Fruit fly (Drosophila melanogaster) whole organism, embryonic: Measurements from ENCODE around the gene Pep.

Experiments used
- Abd-B ChIP-seq: fragments of 200-800 bp; sonication (Bioruptor generic); optimal IDR thresholded peaks from 2 replicates; lab custom pipeline; 2018; ENCODE audit warnings: missing biosample characterization, mild to moderate bottlenecking, missing genetic modification characterization, moderate library complexity
- Bteb2 ChIP-seq: fragments of 200-800 bp; sonication (Bioruptor generic); optimal IDR thresholded peaks from 2 replicates; lab custom pipeline; 2016; ENCODE audit warnings: missing biosample characterization, missing genetic modification characterization
- CG10462 ChIP-seq: fragments of 200-800 bp; sonication (Bioruptor generic); optimal IDR thresholded peaks from 2 replicates; lab custom pipeline; 2016; ENCODE audit warnings: missing biosample characterization, missing genetic modification characterization
- CG10979 ChIP-seq: fragments of 200-800 bp; sonication (Bioruptor generic); optimal IDR thresholded peaks from 2 replicates; lab custom pipeline; 2018; ENCODE audit warnings: missing biosample characterization, mild to moderate bottlenecking, missing genetic modification characterization, moderate library complexity
- CG12071 ChIP-seq: fragments of 200-800 bp; sonication (Bioruptor generic); optimal IDR thresholded peaks from 3 replicates; lab custom pipeline; 2018; ENCODE audit warnings: missing biosample characterization, mild to moderate bottlenecking, missing genetic modification characterization
- CG12219 ChIP-seq: fragments of 200-800 bp; sonication (Bioruptor generic); optimal IDR thresholded peaks from 3 replicates; lab custom pipeline; 2018; ENCODE audit warnings: missing biosample characterization, mild to moderate bottlenecking, missing genetic modification characterization
- CG15269 ChIP-seq: fragments of 200-800 bp; sonication (Bioruptor generic); optimal IDR thresholded peaks from 2 replicates; lab custom pipeline; 2018; ENCODE audit warnings: missing biosample characterization, mild to moderate bottlenecking, missing genetic modification characterization, moderate library complexity
- CG17361 ChIP-seq: fragments of 200-800 bp; sonication (Bioruptor generic); IDR thresholded peaks from 3 replicates; pipeline ENCODE4 v1.3.6; 2022; ENCODE audit warnings: missing biosample characterization, missing genetic modification characterization
- CG17829 ChIP-seq: fragments of 200-800 bp; optimal IDR thresholded peaks from 2 replicates; lab custom pipeline; 2019; ENCODE audit warnings: missing biosample characterization, mild to moderate bottlenecking, missing genetic modification characterization, moderate library complexity
- CG18619 ChIP-seq: fragments of 200-800 bp; sonication (Bioruptor generic); optimal IDR thresholded peaks from 3 replicates; lab custom pipeline; 2017; ENCODE audit warnings: missing biosample characterization, mild to moderate bottlenecking, missing genetic modification characterization
- CG2120 ChIP-seq: fragments of 200-800 bp; sonication (Bioruptor generic); optimal IDR thresholded peaks from 3 replicates; lab custom pipeline; 2016; ENCODE audit warnings: missing biosample characterization, missing genetic modification characterization
- CG31224 ChIP-seq: fragments of 200-800 bp; sonication (Bioruptor generic); IDR thresholded peaks from 2 replicates; pipeline ENCODE4 v1.3.6; 2022; ENCODE audit warnings: missing biosample characterization, missing genetic modification characterization
- CG33213 ChIP-seq: fragments of 200-800 bp; sonication (Bioruptor generic); optimal IDR thresholded peaks from 3 replicates; lab custom pipeline; 2016; ENCODE audit warnings: missing biosample characterization, missing genetic modification characterization
- CG34376 ChIP-seq: fragments of 200-800 bp; sonication (Bioruptor generic); optimal IDR thresholded peaks from 2 replicates; lab custom pipeline; 2018; ENCODE audit warnings: missing biosample characterization, mild to moderate bottlenecking, missing genetic modification characterization
- CG3847 ChIP-seq: fragments of 200-800 bp; sonication (Bioruptor generic); IDR thresholded peaks from 2 replicates; pipeline ENCODE4 v1.3.6; 2022; ENCODE audit warnings: missing biosample characterization, missing genetic modification characterization
- CG4360 ChIP-seq: fragments of 200-800 bp; sonication (Bioruptor generic); IDR thresholded peaks from 2 replicates; pipeline ENCODE4 v1.3.6; 2022; ENCODE audit warnings: missing biosample characterization, missing genetic modification characterization
- CG4854 ChIP-seq: fragments of 200-800 bp; sonication (Bioruptor generic); optimal IDR thresholded peaks from 2 replicates; lab custom pipeline; 2016; ENCODE audit warnings: missing biosample characterization, missing genetic modification characterization, inconsistent platforms
- CG6813 ChIP-seq: fragments of 200-800 bp; sonication (Bioruptor generic); optimal IDR thresholded peaks from 2 replicates; lab custom pipeline; 2017; ENCODE audit warnings: missing biosample characterization, missing genetic modification characterization, mild to moderate bottlenecking, moderate library complexity, missing genetic modification reagents
- CG8388 ChIP-seq: fragments of 200-800 bp; sonication (Bioruptor generic); optimal IDR thresholded peaks from 2 replicates; lab custom pipeline; 2019; ENCODE audit warnings: missing biosample characterization, mild to moderate bottlenecking, missing genetic modification characterization, moderate library complexity
- CG9876 ChIP-seq: fragments of 200-800 bp; sonication (Bioruptor generic); optimal IDR thresholded peaks from 2 replicates; lab custom pipeline; 2016; ENCODE audit warnings: missing biosample characterization, missing genetic modification characterization
- CrebB ChIP-seq: fragments of 200-800 bp; sonication (Bioruptor generic); optimal IDR thresholded peaks from 3 replicates; lab custom pipeline; 2018; ENCODE audit warnings: missing biosample characterization, mild to moderate bottlenecking, missing genetic modification characterization
- ERR ChIP-seq: fragments of 200-800 bp; sonication (Bioruptor generic); optimal IDR thresholded peaks from 2 replicates; lab custom pipeline; 2016; ENCODE audit warnings: missing biosample characterization, missing genetic modification characterization
- Ets97D ChIP-seq: fragments of 200-800 bp; sonication (Bioruptor generic); optimal IDR thresholded peaks from 3 replicates; lab custom pipeline; 2016; ENCODE audit warnings: missing biosample characterization, missing genetic modification characterization
- Hey ChIP-seq: fragments of 200-800 bp; sonication (Bioruptor generic); optimal IDR thresholded peaks from 3 replicates; lab custom pipeline; 2018; ENCODE audit warnings: missing biosample characterization, mild to moderate bottlenecking, missing genetic modification characterization
- Neu2 ChIP-seq: fragments of 200-800 bp; sonication (Bioruptor generic); optimal IDR thresholded peaks from 3 replicates; lab custom pipeline; 2016; ENCODE audit warnings: missing biosample characterization, missing genetic modification characterization, borderline replicate concordance
- Nf-YC ChIP-seq: fragments of 200-800 bp; optimal IDR thresholded peaks from 3 replicates; lab custom pipeline; 2019; ENCODE audit warnings: missing biosample characterization, mild to moderate bottlenecking, missing genetic modification characterization, moderate library complexity
- Sry-β ChIP-seq: fragments of 200-800 bp; sonication (Bioruptor generic); optimal IDR thresholded peaks from 2 replicates; lab custom pipeline; 2018; ENCODE audit warnings: missing biosample characterization, mild to moderate bottlenecking, missing genetic modification characterization, moderate library complexity
- Usf ChIP-seq: fragments of 200-800 bp; sonication (Bioruptor generic); optimal IDR thresholded peaks from 2 replicates; lab custom pipeline; 2017; ENCODE audit warnings: missing genotype, missing biosample characterization, missing genetic modification characterization
- Xrp1 ChIP-seq: fragments of 200-800 bp; sonication (Bioruptor generic); IDR thresholded peaks from 2 replicates; pipeline ENCODE4 v1.3.6; 2022; ENCODE audit warnings: missing biosample characterization, missing genetic modification characterization
- bbx ChIP-seq: fragments of 200-800 bp; sonication (Bioruptor generic); IDR thresholded peaks from 2 replicates; pipeline ENCODE4 v1.3.6; 2022; ENCODE audit warnings: missing biosample characterization, missing genetic modification characterization; ENCODE audit not compliant: partially characterized antibody
- bigmax ChIP-seq: fragments of 200-800 bp; sonication (Bioruptor generic); optimal IDR thresholded peaks from 2 replicates; lab custom pipeline; 2018; ENCODE audit warnings: missing biosample characterization, mild to moderate bottlenecking, missing genetic modification characterization
- bowl ChIP-seq: fragments of 200-800 bp; sonication (Bioruptor generic); IDR thresholded peaks from 2 replicates; pipeline ENCODE4 v1.3.6; 2022; ENCODE audit warnings: missing biosample characterization, missing genetic modification characterization
- cg ChIP-seq: fragments of 200-800 bp; sonication (Bioruptor generic); optimal IDR thresholded peaks from 3 replicates; lab custom pipeline; 2019; ENCODE audit warnings: missing biosample characterization, mild to moderate bottlenecking, missing genetic modification characterization, moderate library complexity
- dmrt11E ChIP-seq: fragments of 200-800 bp; sonication (Bioruptor generic); optimal IDR thresholded peaks from 3 replicates; lab custom pipeline; 2018; ENCODE audit warnings: missing biosample characterization, mild to moderate bottlenecking, missing genetic modification characterization, moderate library complexity
- gfzf ChIP-seq: fragments of 200-800 bp; sonication (Bioruptor generic); optimal IDR thresholded peaks from 2 replicates; lab custom pipeline; 2016; ENCODE audit warnings: missing biosample characterization, mild to moderate bottlenecking, missing genetic modification characterization, moderate library complexity
- gsb ChIP-seq: fragments of 200-800 bp; sonication (Bioruptor generic); IDR thresholded peaks from 2 replicates; pipeline ENCODE4 v1.3.6; 2022; ENCODE audit warnings: missing biosample characterization, missing genetic modification characterization
- h ChIP-seq: fragments of >200 bp; optimal IDR thresholded peaks from 2 replicates; lab custom pipeline; 2017
- jumu ChIP-seq: fragments of 200-800 bp; sonication (Bioruptor generic); optimal IDR thresholded peaks from 3 replicates; lab custom pipeline; 2016; ENCODE audit warnings: missing biosample characterization, missing genetic modification characterization
- knrl ChIP-seq: fragments of 200-800 bp; sonication (Bioruptor generic); IDR thresholded peaks from 3 replicates; pipeline ENCODE4 v1.3.6; 2022; ENCODE audit warnings: missing biosample characterization, missing genetic modification characterization; ENCODE audit not compliant: partially characterized antibody
- maf-S ChIP-seq: fragments of 200-800 bp; sonication (Bioruptor generic); optimal IDR thresholded peaks from 2 replicates; lab custom pipeline; 2016; ENCODE audit warnings: missing biosample characterization, missing genetic modification characterization
- prd ChIP-seq, 3 experiments: fragments of >200 bp in 2 of 3; fragments of 200-800 bp in 1 of 3; sonication (Bioruptor generic) in 1 of 3; optimal IDR thresholded peaks in 2 of 3; IDR thresholded peaks in 1 of 3; 2 replicates in 2 of 3; 3 replicates in 1 of 3; pipeline versions ENCODE4 v1.3.6 to Lab custom; 2017 to 2022; ENCODE audit warnings: missing biosample characterization in 1 of 3, missing genetic modification characterization in 1 of 3
- ro ChIP-seq: fragments of 200-800 bp; sonication (Bioruptor generic); IDR thresholded peaks from 2 replicates; pipeline ENCODE4 v1.3.6; 2022; ENCODE audit warnings: missing biosample characterization, missing genetic modification characterization
- run ChIP-seq: fragments of 200-800 bp; sonication (Bioruptor generic); optimal IDR thresholded peaks from 3 replicates; lab custom pipeline; 2018; ENCODE audit warnings: missing biosample characterization, mild to moderate bottlenecking, missing genetic modification characterization
- sens ChIP-seq: fragments of 200-800 bp; sonication (Bioruptor generic); peaks from one replicate; lab custom pipeline; 2016; ENCODE audit warnings: missing biosample characterization, missing genetic modification characterization
- so ChIP-seq: fragments of 200-800 bp; sonication (Bioruptor generic); IDR thresholded peaks from 3 replicates; pipeline ENCODE4 v1.3.6; 2022; ENCODE audit warnings: missing biosample characterization, missing genetic modification characterization
- sug ChIP-seq: fragments of 200-800 bp; optimal IDR thresholded peaks from 2 replicates; lab custom pipeline; 2019; ENCODE audit warnings: missing biosample characterization, mild to moderate bottlenecking, missing genetic modification characterization, moderate library complexity
- wor ChIP-seq: fragments of 200-800 bp; sonication (Bioruptor generic); IDR thresholded peaks from 2 replicates; pipeline ENCODE4 v1.3.6; 2022; ENCODE audit warnings: missing biosample characterization, missing genetic modification characterization
- yki ChIP-seq: fragments of >200 bp; optimal IDR thresholded peaks from 3 replicates; lab custom pipeline; 2018
- zfh1 ChIP-seq: fragments of 200-800 bp; sonication (Bioruptor generic); IDR thresholded peaks from 3 replicates; pipeline ENCODE4 v1.3.6; 2022; ENCODE audit warnings: missing biosample characterization, missing genetic modification characterization

Pep gene

dm6 chr3L:17658423-17659267 is 13.8 kb upstream of the Pep start (continued):
- TF ChIP-seq jumu (GFP tag; lab: Kevin White, UChicago) (peak; percentile 86), CG10979 (tag; lab: Kevin White, UChicago) (peak; percentile 59), h (no peak), Abd-B (GFP tag; lab: Kevin White, UChicago) (peak; percentile 71), gfzf (no peak), CG17829 (peak; percentile 76), cg (GFP tag; lab: Kevin White, UChicago) (no peak), bbx (GFP tag; lab: Robert Waterston, UW) (peak; percentile 41; the same call in 1 of the 2 replicates), gsb (GFP tag; lab: Robert Waterston, UW) (peak; percentile 89), CG9876 (GFP tag; lab: Kevin White, UChicago) (peak; percentile 90), CG34376 (peak; percentile 79), CG4854 (GFP tag; lab: Kevin White, UChicago) (peak; percentile 75), CG31224 (peak; percentile 91), CG33213 (GFP tag; lab: Kevin White, UChicago) (peak; percentile 92), Usf (GFP tag; lab: Kevin White, UChicago) (peak; percentile 45), run (tag; lab: Kevin White, UChicago) (peak; percentile 51), bowl (peak; percentile 78), maf-S (GFP tag; lab: Kevin White, UChicago) (peak; percentile 85), zfh1 (peak; percentile 93), CG8388 (GFP tag; lab: Kevin White, UChicago) (peak; percentile 75), CG10462 (GFP tag; lab: Kevin White, UChicago) (peak; percentile 68), Xrp1 (GFP tag; lab: Robert Waterston, UW) (peak; percentile 89), Hey (tag; lab: Kevin White, UChicago) (peak; percentile 57), ERR (peak; percentile 92), prd (optimal IDR thresholded peaks at IDR 0.05; lab: Kevin White, UChicago) (no peak), prd (GFP tag; IDR thresholded peaks at IDR 0.05; lab: Robert Waterston, UW) (peak; percentile 94), knrl (GFP tag; lab: Robert Waterston, UW) (no peak), CrebB (peak; percentile 89), CG12071 (peak; percentile 93), CG2120 (GFP tag; lab: Kevin White, UChicago) (peak; percentile 98), yki (lab: Kevin White, UChicago) (no peak), Bteb2 (GFP tag; lab: Kevin White, UChicago) (peak; percentile 83), dmrt11E (tag; lab: Kevin White, UChicago) (peak; percentile 48), ro (GFP tag; lab: Robert Waterston, UW) (peak; percentile 72), wor (GFP tag; lab: Robert Waterston, UW) (peak; percentile 74), CG17361 (GFP tag; lab: Robert Waterston, UW) (peak; percentile 72), Nf-YC (tag; lab: Kevin White, UChicago) (peak; percentile 45), CG18619 (GFP tag; lab: Kevin White, UChicago) (peak; percentile 83), Sry-β (GFP tag; lab: Kevin White, UChicago) (no peak), bigmax (GFP tag; lab: Kevin White, UChicago) (peak; percentile 65), sens (GFP tag; lab: Kevin White, UChicago) (peak; percentile 96), CG12219 (GFP tag; lab: Kevin White, UChicago) (peak; percentile 89), so (GFP tag; lab: Robert Waterston, UW) (peak; percentile 92), sug (tag; lab: Kevin White, UChicago) (no peak), CG3847 (GFP tag; lab: Robert Waterston, UW) (peak; percentile 91), CG4360 (GFP tag; lab: Robert Waterston, UW) (peak; percentile 69), Ets97D (peak; percentile 66), Neu2 (GFP tag; lab: Kevin White, UChicago) (peak; percentile 39), CG6813 (GFP tag; lab: Kevin White, UChicago) (peak; percentile 84), CG15269 (tag; lab: Kevin White, UChicago) (peak; percentile 83)
